Fruit fly (Drosophila melanogaster): ENCODE results near the gene mei-217.

Gene mei-217

dm6 chrX:17170484-17170944, 27.7 kb upstream of the mei-217 start (continued):
- peak; percentile 57 for TF ChIP-seq CG4318 (GFP tag; optimal IDR thresholded peaks at IDR 0.05)
- TF ChIP-seq CG11294 (GFP tag; IDR thresholded peaks at IDR 0.05): peak; percentile 57
- TF ChIP-seq cyc (GFP tag; optimal IDR thresholded peaks at IDR 0.05): no peak
- peak; percentile 28 for TF ChIP-seq CG1621 (tag; optimal IDR thresholded peaks at IDR 0.05)
- TF ChIP-seq CG8632 (GFP tag; optimal IDR thresholded peaks at IDR 0.05): peak; percentile 72
- peak; percentile 49 for TF ChIP-seq CG6792 (GFP tag; optimal IDR thresholded peaks at IDR 0.05)
- peak; percentile 86 for TF ChIP-seq eg (GFP tag; IDR thresholded peaks at IDR 0.05)
- peak; percentile 70 to 77 for TF ChIP-seq ss (GFP tag; optimal IDR thresholded peaks at IDR 0.05)
- TF ChIP-seq Eip75B (GFP tag; optimal IDR thresholded peaks at IDR 0.05): peak; percentile 34
- TF ChIP-seq CG32006 (GFP tag; optimal IDR thresholded peaks at IDR 0.05): peak; percentile 84
- TF ChIP-seq dsx (GFP tag; optimal IDR thresholded peaks at IDR 0.05; ENCODE audit: poor library complexity, severe bottlenecking): peak; percentile 68
- no peak for TF ChIP-seq Hr39 (GFP tag; optimal IDR thresholded peaks at IDR 0.05)
- no peak for TF ChIP-seq fd59A (GFP tag; optimal IDR thresholded peaks at IDR 0.05)
- peak; percentile 73 for TF ChIP-seq CG10631 (GFP tag; optimal IDR thresholded peaks at IDR 0.05)

dm6 chrX:17167304-17167703, 24.5 kb upstream of the mei-217 start:
- TF ChIP-seq salr (GFP tag; optimal IDR thresholded peaks at IDR 0.05) (no peak), acj6 (GFP tag; optimal IDR thresholded peaks at IDR 0.05) (no peak), CG11294 (GFP tag; IDR thresholded peaks at IDR 0.05) (no peak), dsx (GFP tag; optimal IDR thresholded peaks at IDR 0.05; ENCODE audit: poor library complexity, severe bottlenecking) (no peak), Gug (GFP tag; IDR thresholded peaks at IDR 0.05) (no peak), CG34406 (GFP tag; optimal IDR thresholded peaks at IDR 0.05) (no peak), CG6808 (GFP tag; optimal IDR thresholded peaks at IDR 0.05) (no peak), CG32006 (GFP tag; optimal IDR thresholded peaks at IDR 0.05) (no peak), Sox102F (GFP tag; optimal IDR thresholded peaks at IDR 0.05) (no peak), Hr4 (GFP tag; optimal IDR thresholded peaks at IDR 0.05) (no peak), CG15336 (GFP tag; IDR thresholded peaks at IDR 0.05) (no peak), fd59A (GFP tag; optimal IDR thresholded peaks at IDR 0.05) (no peak), CG3919 (GFP tag; optimal IDR thresholded peaks at IDR 0.05) (no peak), vri (GFP tag; optimal IDR thresholded peaks at IDR 0.05) (no peak), Ets96B (tag; optimal IDR thresholded peaks at IDR 0.05) (no peak), eg (GFP tag; IDR thresholded peaks at IDR 0.05) (no peak), cyc (GFP tag; optimal IDR thresholded peaks at IDR 0.05) (no peak), fd85E (GFP tag; optimal IDR thresholded peaks at IDR 0.05) (no peak), Ets21C (GFP tag; optimal IDR thresholded peaks at IDR 0.05) (no peak), Smox (GFP tag; optimal IDR thresholded peaks at IDR 0.05) (no peak)

- TF ChIP-seq CG6276 (GFP tag; optimal IDR thresholded peaks at IDR 0.05) (no peak), Eip75B (GFP tag; optimal IDR thresholded peaks at IDR 0.05) (no peak), Lpt (GFP tag; optimal IDR thresholded peaks at IDR 0.05) (no peak), CG16779 (tag; optimal IDR thresholded peaks at IDR 0.05) (no peak), CG10631 (GFP tag; optimal IDR thresholded peaks at IDR 0.05) (no peak), svp (GFP tag) (peak; percentile 61), CG9139 (GFP tag; optimal IDR thresholded peaks at IDR 0.05) (no peak), CG15336 (GFP tag; IDR thresholded peaks at IDR 0.05) (no peak)
These were observed 19.7 kb upstream of the mei-217 start for dm6 chrX:17162446-17163013.

- peak; percentile 51 for TF ChIP-seq Eip78C (GFP tag)
- TF ChIP-seq dsx (GFP tag; optimal IDR thresholded peaks at IDR 0.05; ENCODE audit: poor library complexity, severe bottlenecking): peak; percentile 59
- no peak for TF ChIP-seq topi (GFP tag; optimal IDR thresholded peaks at IDR 0.05)
- TF ChIP-seq CG6276 (GFP tag; optimal IDR thresholded peaks at IDR 0.05): no peak
- TF ChIP-seq CG8119 (GFP tag; IDR thresholded peaks at IDR 0.05): 0 out of 3 replicates have a peak, but pooled peaks have one; percentile 14
- TF ChIP-seq CG15336 (GFP tag; IDR thresholded peaks at IDR 0.05): peak; percentile 12; the same call in 1 of the 2 replicates
- TF ChIP-seq CG6808 (GFP tag; optimal IDR thresholded peaks at IDR 0.05): peak; percentile 35
- TF ChIP-seq Met (GFP tag; optimal IDR thresholded peaks at IDR 0.05): no peak
- TF ChIP-seq CG10631 (GFP tag; optimal IDR thresholded peaks at IDR 0.05): no peak
- TF ChIP-seq fkh (GFP tag; optimal IDR thresholded peaks at IDR 0.05): peak; percentile 67
- peak in 1 of 2 experiments; percentile 32 for TF ChIP-seq ss (GFP tag; optimal IDR thresholded peaks at IDR 0.05)
- TF ChIP-seq CG7368 (GFP tag; optimal IDR thresholded peaks at IDR 0.05): no peak
- TF ChIP-seq CG8319 (GFP tag; optimal IDR thresholded peaks at IDR 0.05): no peak
- no peak for TF ChIP-seq CG16779 (tag; optimal IDR thresholded peaks at IDR 0.05)
- no peak for TF ChIP-seq CG3032 (tag; optimal IDR thresholded peaks at IDR 0.05)
These were observed 17.7 kb upstream of the mei-217 start for dm6 chrX:17160396-17161040.
